Worm (Caenorhabditis elegans) whole organism, late embryonic: ENCODE data around the gene nas-25.

Experiments used
- C38D4.7 ChIP-seq: fragments of 200-800 bp; sonication (Bioruptor generic); optimal IDR thresholded peaks from 2 replicates; lab custom pipeline; 2018; ENCODE audit warnings: mild to moderate bottlenecking, missing genetic modification characterization, moderate library complexity, missing compliant biosample characterization
- F13H6.1 ChIP-seq: sonication (generic microtip); optimal IDR thresholded peaks from 2 replicates; lab custom pipeline; 2016; ENCODE audit warnings: missing genetic modification characterization, missing compliant biosample characterization
- K02D7.2 ChIP-seq: sonication (generic microtip); optimal IDR thresholded peaks from 2 replicates; lab custom pipeline; 2017; ENCODE audit warnings: mild to moderate bottlenecking, missing genetic modification characterization, missing compliant biosample characterization
- T23F11.4 ChIP-seq: fragments of 200-800 bp; sonication (Bioruptor generic); optimal IDR thresholded peaks from 2 replicates; lab custom pipeline; 2018; ENCODE audit warnings: mild to moderate bottlenecking, missing genetic modification characterization, missing compliant biosample characterization
- Y22D7AL.16 ChIP-seq: sonication (generic microtip); optimal IDR thresholded peaks from 2 replicates; lab custom pipeline; 2016; ENCODE audit warnings: missing genetic modification characterization, missing compliant biosample characterization
- ahr-1 ChIP-seq: sonication (generic microtip); optimal IDR thresholded peaks from 2 replicates; lab custom pipeline; 2016; ENCODE audit warnings: missing genetic modification characterization, missing compliant biosample characterization
- ceh-18 ChIP-seq: sonication (generic microtip); optimal IDR thresholded peaks from 2 replicates; lab custom pipeline; 2016; ENCODE audit warnings: missing genetic modification characterization, missing compliant biosample characterization
- ceh-19 ChIP-seq: fragments of 200-800 bp; sonication (Bioruptor generic); optimal IDR thresholded peaks from 2 replicates; lab custom pipeline; 2018; ENCODE audit warnings: mild to moderate bottlenecking, missing genetic modification characterization, missing compliant biosample characterization
- ceh-2 ChIP-seq: sonication (generic microtip); optimal IDR thresholded peaks from 2 replicates; lab custom pipeline; 2016; ENCODE audit warnings: missing genotype, missing genetic modification characterization, missing compliant biosample characterization
- ceh-22 ChIP-seq: sonication (generic microtip); optimal IDR thresholded peaks from 2 replicates; lab custom pipeline; 2017; ENCODE audit warnings: missing biosample characterization, missing genetic modification characterization
- ceh-24 ChIP-seq: sonication (generic microtip); optimal IDR thresholded peaks from 2 replicates; lab custom pipeline; 2016; ENCODE audit warnings: mild to moderate bottlenecking, missing genetic modification characterization, missing compliant biosample characterization
- ceh-34 ChIP-seq: sonication (generic microtip); optimal IDR thresholded peaks from 2 replicates; lab custom pipeline; 2016; ENCODE audit warnings: mild to moderate bottlenecking, missing genetic modification characterization, missing compliant biosample characterization
- ceh-45 ChIP-seq: fragments of 200-800 bp; sonication (Bioruptor generic); IDR thresholded peaks from 2 replicates; pipeline ENCODE4 v1.3.6; 2022; ENCODE audit warnings: missing genetic modification reagents, missing genetic modification characterization, missing compliant biosample characterization
- ceh-48 ChIP-seq: sonication (generic microtip); optimal IDR thresholded peaks from 2 replicates; lab custom pipeline; 2016; ENCODE audit warnings: missing genetic modification characterization, inconsistent platforms, missing compliant biosample characterization
- ceh-6 ChIP-seq: fragments of 200-800 bp; sonication (Bioruptor generic); optimal IDR thresholded peaks from 2 replicates; lab custom pipeline; 2018; ENCODE audit warnings: mild to moderate bottlenecking, missing genetic modification characterization, missing compliant biosample characterization
- ceh-9 ChIP-seq: sonication (generic microtip); optimal IDR thresholded peaks from 2 replicates; lab custom pipeline; 2016; ENCODE audit warnings: mild to moderate bottlenecking, missing genetic modification characterization, inconsistent platforms, missing compliant biosample characterization
- che-1 ChIP-seq: sonication (generic microtip); optimal IDR thresholded peaks from 2 replicates; lab custom pipeline; 2016; ENCODE audit warnings: mild to moderate bottlenecking, missing genetic modification characterization, missing compliant biosample characterization
- dmd-4 ChIP-seq: sonication (generic microtip); optimal IDR thresholded peaks from 2 replicates; lab custom pipeline; 2016; ENCODE audit warnings: borderline replicate concordance, missing genetic modification characterization, missing compliant biosample characterization
- dve-1 ChIP-seq: sonication (generic microtip); optimal IDR thresholded peaks from 2 replicates; lab custom pipeline; 2017; ENCODE audit warnings: antibody characterized with exemption, mild to moderate bottlenecking, missing genetic modification characterization, missing compliant biosample characterization
- elt-2 ChIP-seq: sonication (generic microtip); optimal IDR thresholded peaks from 2 replicates; lab custom pipeline; 2016; ENCODE audit warnings: missing genetic modification reagents, missing genetic modification characterization, missing compliant biosample characterization
- ets-4 ChIP-seq: sonication (generic microtip); optimal IDR thresholded peaks from 2 replicates; lab custom pipeline; 2016; ENCODE audit warnings: missing genetic modification characterization, missing compliant biosample characterization
- hlh-13 ChIP-seq: fragments of 200-800 bp; sonication (Bioruptor generic); optimal IDR thresholded peaks from 2 replicates; lab custom pipeline; 2018; ENCODE audit warnings: mild to moderate bottlenecking, missing genetic modification characterization, missing compliant biosample characterization
- hlh-8 ChIP-seq: sonication (generic microtip); optimal IDR thresholded peaks from 2 replicates; lab custom pipeline; 2016; ENCODE audit warnings: missing genotype, missing genetic modification characterization, missing compliant biosample characterization
- madf-2 ChIP-seq: sonication (generic microtip); optimal IDR thresholded peaks from 2 replicates; lab custom pipeline; 2017; ENCODE audit warnings: missing genetic modification characterization, missing compliant biosample characterization
- nhr-232 ChIP-seq: sonication (generic microtip); optimal IDR thresholded peaks from 2 replicates; lab custom pipeline; 2016; ENCODE audit warnings: missing genetic modification characterization, missing compliant biosample characterization
- pha-2 ChIP-seq: sonication (generic microtip); optimal IDR thresholded peaks from 2 replicates; lab custom pipeline; 2017; ENCODE audit warnings: mild to moderate bottlenecking, missing genetic modification characterization, missing compliant biosample characterization
- pros-1 ChIP-seq: fragments of 150-350 bp; optimal IDR thresholded peaks from 2 replicates; lab custom pipeline; 2014; ENCODE audit warnings: missing biosample characterization, missing genetic modification reagents, missing genetic modification characterization
- ref-2 ChIP-seq: sonication (generic microtip); optimal IDR thresholded peaks from 2 replicates; lab custom pipeline; 2016; ENCODE audit warnings: missing genetic modification characterization, missing compliant biosample characterization
- tbx-2 ChIP-seq: sonication (generic microtip); optimal IDR thresholded peaks from 2 replicates; lab custom pipeline; 2016; ENCODE audit warnings: missing genetic modification characterization, missing compliant biosample characterization
- ttx-3 ChIP-seq: sonication (generic microtip); optimal IDR thresholded peaks from 2 replicates; lab custom pipeline; 2016; ENCODE audit warnings: missing genetic modification reagents, missing genetic modification characterization, missing compliant biosample characterization
- unc-42 ChIP-seq: sonication (generic microtip); optimal IDR thresholded peaks from 2 replicates; lab custom pipeline; 2016; ENCODE audit warnings: missing genotype, missing genetic modification characterization, missing compliant biosample characterization
- unc-55 ChIP-seq: sonication (generic microtip); optimal IDR thresholded peaks from 2 replicates; lab custom pipeline; 2017; ENCODE audit warnings: missing biosample characterization, missing genetic modification reagents, missing genetic modification characterization
- unc-86 ChIP-seq: sonication (generic microtip); optimal IDR thresholded peaks from 2 replicates; lab custom pipeline; 2016; ENCODE audit warnings: missing genetic modification characterization, missing compliant biosample characterization

Gene nas-25

ce11 chrII:8814231-8814630 lies 11.6 kb upstream of the nas-25 start:
- no peak for TF ChIP-seq ahr-1 (tag; lab: Kevin White, UChicago)
- TF ChIP-seq T23F11.4 (GFP tag; lab: Kevin White, UChicago) = no peak
- no peak for TF ChIP-seq ceh-19 (GFP tag; lab: Kevin White, UChicago)
- no peak for TF ChIP-seq tbx-2
- no peak for TF ChIP-seq hlh-8 (tag; lab: Kevin White, UChicago)
- no peak for TF ChIP-seq K02D7.2

- TF ChIP-seq ref-2 (tag; lab: Kevin White, UChicago) = no peak
- TF ChIP-seq unc-55 (GFP tag; lab: Kevin White, UChicago) = no peak
- TF ChIP-seq ttx-3 = no peak
These were observed 8.6 kb upstream of the nas-25 start for ce11 chrII:8817225-8817624.

- TF ChIP-seq pros-1 (tag; lab: Kevin White, UChicago) (no peak), ceh-24 (no peak), ceh-9 (tag; lab: Kevin White, UChicago) (no peak), unc-86 (tag; lab: Kevin White, UChicago) (no peak)
These were observed 7.6 kb upstream of the nas-25 start for ce11 chrII:8818257-8818656.

- TF ChIP-seq che-1 (tag; lab: Kevin White, UChicago) = no peak
- no peak for TF ChIP-seq ceh-2
- no peak for TF ChIP-seq madf-2 (tag; lab: Kevin White, UChicago)
- TF ChIP-seq ets-4 (tag; lab: Kevin White, UChicago) = no peak
- TF ChIP-seq unc-42 (tag; lab: Kevin White, UChicago) = no peak
- no peak for TF ChIP-seq Y22D7AL.16 (tag; lab: Kevin White, UChicago)
- no peak for TF ChIP-seq ceh-9 (tag; lab: Kevin White, UChicago)
- no peak for TF ChIP-seq ceh-48 (tag; lab: Kevin White, UChicago)
- TF ChIP-seq elt-2 = no peak
- TF ChIP-seq ceh-6 = no peak
- no peak for TF ChIP-seq ceh-34 (tag; lab: Kevin White, UChicago)
- no peak for TF ChIP-seq dmd-4 (tag; lab: Kevin White, UChicago)
- TF ChIP-seq F13H6.1 = no peak
- no peak for TF ChIP-seq ceh-18 (tag; lab: Kevin White, UChicago)
- no peak for TF ChIP-seq hlh-13 (GFP tag; lab: Kevin White, UChicago)
- no peak for TF ChIP-seq dve-1
These were observed 6.6 kb upstream of the nas-25 start, which contains the start of gene F46C5.10 for ce11 chrII:8818978-8819896. Gene F46C5.10, minus strand, starts transcription at chrII:8819028.

ce11 chrII:8820126-8820972 lies 5.5 kb upstream of the nas-25 start:
- peak; percentile 32 for TF ChIP-seq elt-2
- no peak for TF ChIP-seq hlh-13 (GFP tag; lab: Kevin White, UChicago)

- TF ChIP-seq ceh-9 (tag; lab: Kevin White, UChicago) (no peak), ceh-34 (tag; lab: Kevin White, UChicago) (no peak), dve-1 (no peak), C38D4.7 (GFP tag; lab: Kevin White, UChicago) (no peak), ceh-22 (tag; lab: Kevin White, UChicago) (no peak), unc-86 (tag; lab: Kevin White, UChicago) (no peak), nhr-232 (tag; lab: Kevin White, UChicago) (no peak), ceh-45 (GFP tag; lab: Robert Waterston, UW) (no peak), pha-2 (no peak), ceh-24 (no peak)
These were observed 4.7 kb upstream of the nas-25 start, which contains the start of gene F46C5.1 for ce11 chrII:8821140-8821595. Gene F46C5.1, minus strand, starts transcription at chrII:8821190.
